Worm (Caenorhabditis elegans): ENCODE measurements around the gene T01B7.13.

ce11 chrII:8730960-8731693, 15.9 kb downstream of the T01B7.13 start:
- no peak for TF ChIP-seq nhr-11 (tag; optimal IDR thresholded peaks at IDR 0.05)
- no peak for TF ChIP-seq zag-1 (tag; optimal IDR thresholded peaks at IDR 0.05)
- TF ChIP-seq lin-35 (GFP tag; optimal IDR thresholded peaks at IDR 0.05) = no peak
- no peak for TF ChIP-seq ama-1 (optimal IDR thresholded peaks at IDR 0.05)
- TF ChIP-seq unc-130 (tag; optimal IDR thresholded peaks at IDR 0.05) = no peak
- no peak for TF ChIP-seq swsn-7 (tag; optimal IDR thresholded peaks at IDR 0.05)
- no peak for TF ChIP-seq skn-1 (tag; optimal IDR thresholded peaks at IDR 0.05)
- no peak for TF ChIP-seq unc-62 (GFP tag; optimal IDR thresholded peaks at IDR 0.05)
- no peak for TF ChIP-seq lin-14 (GFP tag; optimal IDR thresholded peaks at IDR 0.05)
- TF ChIP-seq xbp-1 (tag; optimal IDR thresholded peaks at IDR 0.05) = no peak
- no peak for TF ChIP-seq pag-3 (tag; optimal IDR thresholded peaks at IDR 0.05; ENCODE audit: borderline replicate concordance, insufficient read depth)

Data from whole organism, L1 larva.